Fruit fly (Drosophila melanogaster): ENCODE measurements around the gene Vha100-4.

The Vha100-4 gene

dm6 chr3R:18438181-18438826, 48.7 kb upstream of the Vha100-4 start (continued):
- TF ChIP-seq Med (GFP tag) (no peak), crp (GFP tag; optimal IDR thresholded peaks at IDR 0.05) (no peak), Bdp1 (GFP tag; optimal IDR thresholded peaks at IDR 0.05) (no peak), amos (GFP tag; IDR thresholded peaks at IDR 0.05; ENCODE audit: partially characterized antibody) (no peak), exex (tag; optimal IDR thresholded peaks at IDR 0.05) (peak; percentile 55), Dbx (GFP tag; IDR thresholded peaks at IDR 0.05) (no peak), CG1603 (tag; optimal IDR thresholded peaks at IDR 0.05) (peak; percentile 40), Lhr (GFP tag; optimal IDR thresholded peaks at IDR 0.05) (no peak), Elba2 (GFP tag; optimal IDR thresholded peaks at IDR 0.05) (no peak), dmrt11E (tag; optimal IDR thresholded peaks at IDR 0.05) (peak; percentile 11), crol (GFP tag; IDR thresholded peaks at IDR 0.05) (no peak), fd96Cb (tag; optimal IDR thresholded peaks at IDR 0.05) (peak; percentile 8), gce (GFP tag; IDR thresholded peaks at IDR 0.05) (0 out of 3 replicates have a peak, but pooled peaks have one; percentile 4), corto (GFP tag; optimal IDR thresholded peaks at IDR 0.05) (no peak), Xrp1 (GFP tag; IDR thresholded peaks at IDR 0.05) (peak; percentile 37), Adf1 (GFP tag; IDR thresholded peaks at IDR 0.05) (peak; percentile 29; the same call in 1 of the 2 replicates), Asciz (GFP tag; optimal IDR thresholded peaks at IDR 0.05) (peak; percentile 47), lab (GFP tag; optimal IDR thresholded peaks at IDR 0.05) (no peak), CG17829 (tag; optimal IDR thresholded peaks at IDR 0.05) (no peak), CG11504 (tag; optimal IDR thresholded peaks at IDR 0.05) (no peak), ab (GFP tag; optimal IDR thresholded peaks at IDR 0.05) (no peak), lbe (GFP tag; optimal IDR thresholded peaks at IDR 0.05) (no peak), CG13624 (GFP tag; optimal IDR thresholded peaks at IDR 0.05) (no peak), CG32767 (GFP tag; IDR thresholded peaks at IDR 0.05) (no peak), Fer3 (tag; optimal IDR thresholded peaks at IDR 0.05) (no peak), grn (GFP tag; optimal IDR thresholded peaks at IDR 0.05) (peak; percentile 59), ATbp (GFP tag; optimal IDR thresholded peaks at IDR 0.05) (peak; percentile 43), CG10321 (GFP tag; IDR thresholded peaks at IDR 0.05) (no peak), zfh1 (GFP tag; IDR thresholded peaks at IDR 0.05) (peak; percentile 17; the same call in 1 of the 3 replicates), CG6689 (GFP tag; IDR thresholded peaks at IDR 0.05) (no peak), Sry-δ (GFP tag; optimal IDR thresholded peaks at IDR 0.05) (no peak), sc (optimal IDR thresholded peaks at IDR 0.05) (no peak), sc (GFP tag; optimal IDR thresholded peaks at IDR 0.05) (peak; percentile 36), emc (GFP tag; optimal IDR thresholded peaks at IDR 0.05) (no peak), seq (GFP tag; IDR thresholded peaks at IDR 0.05) (no peak), hb (GFP tag; IDR thresholded peaks at IDR 0.05; ENCODE audit: partially characterized antibody) (no peak), psq (GFP tag; optimal IDR thresholded peaks at IDR 0.05) (no peak), Blimp-1 (GFP tag; optimal IDR thresholded peaks at IDR 0.05) (peak; percentile 58)

DNA sequence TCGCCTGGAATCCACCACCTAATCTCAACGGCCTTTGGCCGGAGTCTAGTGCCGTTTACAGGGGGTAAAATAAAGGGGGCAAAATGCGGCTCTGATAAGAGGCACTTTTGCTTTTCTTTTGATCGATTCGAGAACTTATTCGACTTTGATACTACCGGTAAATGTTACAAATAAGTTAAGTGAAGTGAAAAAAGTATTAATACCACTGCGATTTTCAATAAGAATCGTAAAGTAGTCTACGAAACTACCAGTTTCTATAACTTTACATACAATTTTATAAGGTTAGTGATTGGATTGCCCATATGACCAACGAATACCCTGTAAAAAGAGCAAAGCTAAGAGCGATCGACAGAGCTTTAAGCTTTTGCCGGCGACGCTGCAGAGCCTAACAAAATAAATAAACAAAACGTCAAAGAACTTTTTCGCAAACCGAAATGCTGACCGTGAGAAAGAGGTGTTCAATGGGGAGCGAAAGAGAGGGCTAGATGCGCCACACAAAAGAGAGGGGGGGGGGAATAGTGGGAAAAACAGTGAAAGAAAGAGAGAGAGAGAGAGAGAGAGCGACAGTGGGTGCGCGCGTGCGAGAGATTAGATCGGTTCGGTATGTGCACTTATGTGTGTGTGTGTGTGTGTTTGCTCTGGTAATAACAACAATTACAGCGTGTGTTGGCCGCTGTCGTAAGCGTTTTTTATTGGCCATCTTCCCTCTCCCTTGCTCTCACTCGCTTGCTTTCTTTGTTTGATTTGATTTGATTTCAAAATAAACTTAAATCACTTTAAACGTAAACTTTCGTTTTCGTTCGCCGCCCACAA, 47.2 kb upstream of the Vha100-4 start:
- TF ChIP-seq hth (optimal IDR thresholded peaks at IDR 0.05) (no peak), gfzf (GFP tag; optimal IDR thresholded peaks at IDR 0.05) (no peak), aop (GFP tag; IDR thresholded peaks at IDR 0.05) (no peak), danr (GFP tag; IDR thresholded peaks at IDR 0.05) (0 out of 2 replicates have a peak, but pooled peaks have one; percentile 13), Doc2 (GFP tag; IDR thresholded peaks at IDR 0.05) (no peak), CrebB (tag; optimal IDR thresholded peaks at IDR 0.05) (no peak), CG9876 (GFP tag; optimal IDR thresholded peaks at IDR 0.05) (no peak), Doc3 (GFP tag; IDR thresholded peaks at IDR 0.05; ENCODE audit: partially characterized antibody) (no peak), Drgx (GFP tag; IDR thresholded peaks at IDR 0.05) (peak; percentile 80), Max (GFP tag; optimal IDR thresholded peaks at IDR 0.05) (peak; percentile 62), CG8281 (tag; optimal IDR thresholded peaks at IDR 0.05) (no peak), row (GFP tag; IDR thresholded peaks at IDR 0.05) (peak; percentile 74), yki (optimal IDR thresholded peaks at IDR 0.05) (peak; percentile 12)

All from whole organism, embryonic.